Worm (Caenorhabditis elegans) whole organism, early embryonic: ENCODE results near the gene ZK154.4.

Source experiments
- ama-1 ChIP-seq: fragments of 150-350 bp; optimal IDR thresholded peaks from 2 replicates; lab custom pipeline; 2014
- ceh-36 ChIP-seq: sonication (generic microtip); optimal IDR thresholded peaks from 2 replicates; lab custom pipeline; 2016; ENCODE audit warnings: missing genetic modification characterization, inconsistent platforms, missing compliant biosample characterization
- ets-7 ChIP-seq: sonication (generic microtip); optimal IDR thresholded peaks from 2 replicates; lab custom pipeline; 2016; ENCODE audit warnings: missing genotype, missing genetic modification characterization, missing compliant biosample characterization
- hmbx-1 ChIP-seq: sonication (generic microtip); optimal IDR thresholded peaks from 2 replicates; lab custom pipeline; 2016; ENCODE audit warnings: mild to moderate bottlenecking, missing genetic modification characterization, missing compliant biosample characterization
- scrt-1 ChIP-seq: fragments of 200-800 bp; sonication (Bioruptor generic); IDR thresholded peaks from 2 replicates; pipeline ENCODE4 v1.3.6; 2022; ENCODE audit warnings: missing genetic modification characterization, missing compliant biosample characterization
- sea-1 ChIP-seq: fragments of 200-800 bp; sonication (Bioruptor generic); conservative IDR thresholded peaks from 2 replicates; pipeline ENCODE4 v1.3.6; 2022; ENCODE audit warnings: missing genetic modification characterization, missing compliant biosample characterization
- tra-4 ChIP-seq: sonication (generic microtip); optimal IDR thresholded peaks from 2 replicates; lab custom pipeline; 2017; ENCODE audit warnings: missing genetic modification characterization, missing compliant biosample characterization

ce11 chrX:7752770-7753169 lies 29.4 kb downstream of the ZK154.4 start, which contains the start of gene deg-1:
- no peak for TF ChIP-seq ama-1 (lab: Kevin White, UChicago)
- TF ChIP-seq hmbx-1, result no peak
- TF ChIP-seq ets-7 (tag; lab: Kevin White, UChicago), result no peak
- TF ChIP-seq scrt-1 (GFP tag; lab: Robert Waterston, UW), result no peak
- TF ChIP-seq sea-1 (GFP tag; lab: Robert Waterston, UW), result no peak
- no peak for TF ChIP-seq tra-4 (tag; lab: Kevin White, UChicago)
- TF ChIP-seq ceh-36 (tag; lab: Kevin White, UChicago), result no peak
